Fruit fly (Drosophila melanogaster) whole organism, embryonic: Measurements from ENCODE around the gene Gr93d.

ENCODE experiments used
- ATbp ChIP-seq: fragments of 200-800 bp; sonication (Bioruptor generic); optimal IDR thresholded peaks from 2 replicates; lab custom pipeline; 2017; ENCODE audit warnings: missing biosample characterization, mild to moderate bottlenecking, missing genetic modification characterization, missing genetic modification reagents
- Asciz ChIP-seq: fragments of 200-800 bp; sonication (Bioruptor generic); optimal IDR thresholded peaks from 2 replicates; lab custom pipeline; 2017; ENCODE audit warnings: missing biosample characterization, mild to moderate bottlenecking, missing genetic modification characterization, missing genetic modification reagents
- Blimp-1 ChIP-seq: fragments of 200-800 bp; sonication (Bioruptor generic); optimal IDR thresholded peaks from 3 replicates; lab custom pipeline; 2018; ENCODE audit warnings: missing biosample characterization, missing genetic modification characterization, mild to moderate bottlenecking, moderate library complexity, missing genetic modification reagents
- CG10209 ChIP-seq: fragments of 200-800 bp; sonication (Bioruptor generic); optimal IDR thresholded peaks from 3 replicates; lab custom pipeline; 2017; ENCODE audit warnings: missing biosample characterization, mild to moderate bottlenecking, missing genetic modification characterization, missing genetic modification reagents
- CG10979 ChIP-seq: fragments of 200-800 bp; sonication (Bioruptor generic); optimal IDR thresholded peaks from 2 replicates; lab custom pipeline; 2018; ENCODE audit warnings: missing biosample characterization, mild to moderate bottlenecking, missing genetic modification characterization, moderate library complexity
- CG1233 ChIP-seq: fragments of 200-800 bp; sonication (Bioruptor generic); optimal IDR thresholded peaks from 4 replicates; lab custom pipeline; 2018; ENCODE audit warnings: missing biosample characterization, mild to moderate bottlenecking, missing genetic modification characterization
- CG14050 ChIP-seq: fragments of 200-800 bp; sonication (Bioruptor generic); IDR thresholded peaks from 3 replicates; pipeline ENCODE4 v1.3.6; 2022; ENCODE audit warnings: missing biosample characterization, missing genetic modification characterization
- CG15514 ChIP-seq: fragments of 200-800 bp; sonication (Bioruptor generic); optimal IDR thresholded peaks from 3 replicates; lab custom pipeline; 2017; ENCODE audit warnings: missing biosample characterization, missing genetic modification characterization, mild to moderate bottlenecking, moderate library complexity, missing genetic modification reagents
- CG15696 ChIP-seq: fragments of 200-800 bp; sonication (Bioruptor generic); optimal IDR thresholded peaks from 2 replicates; lab custom pipeline; 2019; ENCODE audit warnings: missing biosample characterization, mild to moderate bottlenecking, missing genetic modification characterization, moderate library complexity
- CG16863 ChIP-seq: fragments of 200-800 bp; sonication (Bioruptor generic); optimal IDR thresholded peaks from 3 replicates; lab custom pipeline; 2016; ENCODE audit warnings: missing biosample characterization, missing genetic modification characterization
- CG18619 ChIP-seq: fragments of 200-800 bp; sonication (Bioruptor generic); optimal IDR thresholded peaks from 3 replicates; lab custom pipeline; 2017; ENCODE audit warnings: missing biosample characterization, mild to moderate bottlenecking, missing genetic modification characterization
- CG2202 ChIP-seq: fragments of 200-800 bp; sonication (Bioruptor generic); optimal IDR thresholded peaks from 2 replicates; lab custom pipeline; 2018; ENCODE audit warnings: missing biosample characterization, mild to moderate bottlenecking, missing genetic modification characterization
- CG5953 ChIP-seq: fragments of 200-800 bp; sonication (Bioruptor generic); IDR thresholded peaks from 2 replicates; pipeline ENCODE4 v1.3.6; 2022; ENCODE audit warnings: missing biosample characterization, missing genetic modification characterization
- CG6272 ChIP-seq: fragments of 200-800 bp; sonication (Bioruptor generic); IDR thresholded peaks from 2 replicates; pipeline ENCODE4 v1.3.6; 2022; ENCODE audit warnings: missing biosample characterization, missing genetic modification characterization
- CG7556 ChIP-seq: fragments of 200-800 bp; sonication (Bioruptor generic); optimal IDR thresholded peaks from 2 replicates; lab custom pipeline; 2017; ENCODE audit warnings: missing biosample characterization, mild to moderate bottlenecking, missing genetic modification characterization
- CG7745 ChIP-seq: fragments of 200-800 bp; sonication (Bioruptor generic); optimal IDR thresholded peaks from 2 replicates; lab custom pipeline; 2018; ENCODE audit warnings: missing biosample characterization, mild to moderate bottlenecking, missing genetic modification characterization, moderate library complexity
- CG7839 ChIP-seq: fragments of 200-800 bp; sonication (Bioruptor generic); optimal IDR thresholded peaks from 3 replicates; lab custom pipeline; 2018; ENCODE audit warnings: missing biosample characterization, mild to moderate bottlenecking, missing genetic modification characterization, moderate library complexity
- CG8359 ChIP-seq: fragments of 200-800 bp; sonication (Bioruptor generic); optimal IDR thresholded peaks from 2 replicates; lab custom pipeline; 2017; ENCODE audit warnings: missing biosample characterization, mild to moderate bottlenecking, missing genetic modification characterization, borderline replicate concordance
- D ChIP-seq, 2 experiments: fragments of 200-800 bp in 1 of 2; fragments of >200 bp in 1 of 2; sonication (Bioruptor generic) in 1 of 2; optimal IDR thresholded peaks; 2 replicates in 1 of 2; 3 replicates in 1 of 2; lab custom pipeline; 2017; ENCODE audit warnings: mild to moderate bottlenecking in 1 of 2, missing biosample characterization in 1 of 2, missing genetic modification characterization in 1 of 2, missing genetic modification reagents in 1 of 2
- Dek ChIP-seq: fragments of 200-800 bp; sonication (Bioruptor generic); optimal IDR thresholded peaks from 3 replicates; lab custom pipeline; 2019; ENCODE audit warnings: missing biosample characterization, mild to moderate bottlenecking, missing genetic modification characterization, moderate library complexity
- E2f1 ChIP-seq: fragments of 200-800 bp; sonication (Bioruptor generic); IDR thresholded peaks from 2 replicates; pipeline ENCODE4 v1.3.6; 2022; ENCODE audit warnings: missing biosample characterization, missing genetic modification characterization
- Gug ChIP-seq: fragments of 200-800 bp; sonication (Bioruptor generic); IDR thresholded peaks from 4 replicates; pipeline ENCODE4 v1.3.6; 2022; ENCODE audit warnings: missing biosample characterization, missing genetic modification characterization
- Taf1 ChIP-seq: fragments of 200-800 bp; sonication (Bioruptor generic); IDR thresholded peaks from 2 replicates; pipeline ENCODE4 v1.3.6; 2022; ENCODE audit warnings: missing biosample characterization, missing genetic modification characterization
- ap ChIP-seq: fragments of 200-800 bp; sonication (Bioruptor generic); IDR thresholded peaks from 2 replicates; pipeline ENCODE4 v1.3.6; 2022; ENCODE audit warnings: missing biosample characterization, missing genetic modification characterization
- bsh ChIP-seq, 2 experiments: fragments of 200-800 bp; sonication (Bioruptor generic); optimal IDR thresholded peaks; 2 replicates each; lab custom pipeline; 2017 to 2018; ENCODE audit warnings: mild to moderate bottlenecking in 2 of 2, missing biosample characterization in 2 of 2, missing genetic modification characterization in 2 of 2, moderate library complexity in 1 of 2
- dati ChIP-seq: fragments of 200-800 bp; sonication (Bioruptor generic); IDR thresholded peaks from 2 replicates; pipeline ENCODE4 v1.3.6; 2022; ENCODE audit warnings: missing biosample characterization, missing genetic modification characterization
- exex ChIP-seq: fragments of 200-800 bp; sonication (Bioruptor generic); optimal IDR thresholded peaks from 4 replicates; lab custom pipeline; 2018; ENCODE audit warnings: missing biosample characterization, mild to moderate bottlenecking, missing genetic modification characterization, moderate library complexity
- fd64A ChIP-seq: fragments of 200-800 bp; sonication (Bioruptor generic); optimal IDR thresholded peaks from 3 replicates; lab custom pipeline; 2018; ENCODE audit warnings: missing biosample characterization, mild to moderate bottlenecking, missing genetic modification characterization
- fd96Cb ChIP-seq: fragments of 200-800 bp; sonication (Bioruptor generic); optimal IDR thresholded peaks from 2 replicates; lab custom pipeline; 2018; ENCODE audit warnings: missing biosample characterization, mild to moderate bottlenecking, missing genetic modification characterization, moderate library complexity
- nau ChIP-seq: fragments of 200-800 bp; sonication (Bioruptor generic); optimal IDR thresholded peaks from 3 replicates; lab custom pipeline; 2017; ENCODE audit warnings: missing biosample characterization, mild to moderate bottlenecking, missing genetic modification characterization, missing genetic modification reagents
- nerfin-2 ChIP-seq: fragments of 200-800 bp; sonication (Bioruptor generic); IDR thresholded peaks from 2 replicates; pipeline ENCODE4 v1.3.6; 2022; ENCODE audit warnings: missing biosample characterization, missing genetic modification characterization; ENCODE audit not compliant: partially characterized antibody
- nom ChIP-seq: fragments of 200-800 bp; sonication (Bioruptor generic); optimal IDR thresholded peaks from 2 replicates; lab custom pipeline; 2017; ENCODE audit warnings: missing biosample characterization, missing genetic modification characterization, mild to moderate bottlenecking, moderate library complexity, missing genetic modification reagents
- repo ChIP-seq: fragments of 200-800 bp; sonication (Bioruptor generic); optimal IDR thresholded peaks from 2 replicates; lab custom pipeline; 2016; ENCODE audit warnings: missing biosample characterization, missing genetic modification characterization
- run ChIP-seq: fragments of 200-800 bp; sonication (Bioruptor generic); optimal IDR thresholded peaks from 3 replicates; lab custom pipeline; 2018; ENCODE audit warnings: missing biosample characterization, mild to moderate bottlenecking, missing genetic modification characterization
- salm ChIP-seq: fragments of 200-800 bp; sonication (Bioruptor generic); optimal IDR thresholded peaks from 2 replicates; lab custom pipeline; 2018; ENCODE audit warnings: missing biosample characterization, mild to moderate bottlenecking, missing genetic modification characterization
- sens ChIP-seq: fragments of 200-800 bp; sonication (Bioruptor generic); peaks from one replicate; lab custom pipeline; 2016; ENCODE audit warnings: missing biosample characterization, missing genetic modification characterization
- sqz ChIP-seq: fragments of 200-800 bp; sonication (Bioruptor generic); optimal IDR thresholded peaks from 3 replicates; lab custom pipeline; 2018; ENCODE audit warnings: missing biosample characterization, mild to moderate bottlenecking, missing genetic modification characterization
- sr ChIP-seq: fragments of 200-800 bp; sonication (Bioruptor generic); IDR thresholded peaks from 3 replicates; pipeline ENCODE4 v1.3.6; 2022; ENCODE audit warnings: missing biosample characterization, missing genetic modification characterization
- zfh1 ChIP-seq: fragments of 200-800 bp; sonication (Bioruptor generic); IDR thresholded peaks from 3 replicates; pipeline ENCODE4 v1.3.6; 2022; ENCODE audit warnings: missing biosample characterization, missing genetic modification characterization

The Gr93d gene

dm6 chr3R:21823699-21824406 lies 22.6 kb downstream of the Gr93d start (continued):
- TF ChIP-seq sr (GFP tag; lab: Robert Waterston, UW) = peak; percentile 45; the same call in 1 of the 3 replicates
- no peak for TF ChIP-seq Gug (GFP tag; lab: Robert Waterston, UW)
- TF ChIP-seq fd96Cb = peak; percentile 58
- TF ChIP-seq Dek (tag; lab: Kevin White, UChicago) = no peak
- no peak for TF ChIP-seq nau (GFP tag; lab: Kevin White, UChicago)
- peak; percentile 37 for TF ChIP-seq sqz (GFP tag; lab: Kevin White, UChicago)
- no peak for TF ChIP-seq CG14050
- TF ChIP-seq CG18619 (GFP tag; lab: Kevin White, UChicago) = peak; percentile 6
- no peak for TF ChIP-seq CG15514 (GFP tag; lab: Kevin White, UChicago)
- peak; percentile 31 for TF ChIP-seq CG10209
- no peak for TF ChIP-seq dati (GFP tag; lab: Robert Waterston, UW)
- TF ChIP-seq exex = peak; percentile 18
- TF ChIP-seq CG7745 (tag; lab: Kevin White, UChicago) = no peak
- TF ChIP-seq Taf1 = no peak
- TF ChIP-seq zfh1 (GFP tag; lab: Robert Waterston, UW) = no peak
- TF ChIP-seq CG7556 (GFP tag; lab: Kevin White, UChicago) = peak; percentile 45
- TF ChIP-seq CG16863 (GFP tag; lab: Kevin White, UChicago) = no peak
- TF ChIP-seq CG6272 = no peak
- TF ChIP-seq CG5953 (GFP tag; lab: Robert Waterston, UW) = no peak
- peak; percentile 70 for TF ChIP-seq CG10979 (tag; lab: Kevin White, UChicago)
- no peak for TF ChIP-seq ap (GFP tag; lab: Robert Waterston, UW)
- TF ChIP-seq, all 482 proteins: peak for 98

- TF ChIP-seq ATbp (GFP tag; lab: Kevin White, UChicago) = peak; percentile 1
- TF ChIP-seq CG8359 (GFP tag; lab: Kevin White, UChicago) = no peak
- peak; percentile 65 for TF ChIP-seq nom
- peak; percentile 6 for TF ChIP-seq CG15696
- TF ChIP-seq fd64A (GFP tag; lab: Kevin White, UChicago) = peak; percentile 27
- peak; percentile 13 for TF ChIP-seq Asciz
- no peak for TF ChIP-seq E2f1
- peak; percentile 63 for TF ChIP-seq sens
- no peak for TF ChIP-seq repo (GFP tag; lab: Kevin White, UChicago)
- no peak for TF ChIP-seq nerfin-2 (GFP tag; lab: Robert Waterston, UW)
- peak; percentile 25 for TF ChIP-seq CG2202
- no peak for TF ChIP-seq run (tag; lab: Kevin White, UChicago)
- peak in 1 of 2 experiments; percentile 27 for TF ChIP-seq bsh (GFP tag; optimal IDR thresholded peaks at IDR 0.05; lab: Kevin White, UChicago)
- TF ChIP-seq D (optimal IDR thresholded peaks at IDR 0.05; lab: Kevin White, UChicago) = no peak
- peak; percentile 1 for TF ChIP-seq D (GFP tag; optimal IDR thresholded peaks at IDR 0.05; lab: Kevin White, UChicago)
- TF ChIP-seq CG7839 (tag; lab: Kevin White, UChicago) = no peak
- TF ChIP-seq CG1233 (GFP tag; lab: Kevin White, UChicago) = peak; percentile 12
- peak; percentile 34 for TF ChIP-seq Blimp-1 (GFP tag; lab: Kevin White, UChicago)
- TF ChIP-seq salm = no peak
Measured at dm6 chr3R:21823076-21823475, 23.4 kb downstream of the Gr93d start.
